Fruit fly (Drosophila melanogaster): ENCODE data around the gene CG31650.

- TF ChIP-seq Myc (optimal IDR thresholded peaks at IDR 0.05) (no peak), ttk (optimal IDR thresholded peaks at IDR 0.05) (no peak), insv (optimal IDR thresholded peaks at IDR 0.05) (no peak), psq (optimal IDR thresholded peaks at IDR 0.05) (no peak), h (optimal IDR thresholded peaks at IDR 0.05) (no peak)
Observed at dm6 chr2L:5002031-5002430, 42.5 kb downstream of the CG31650 start.
